Worm (Caenorhabditis elegans) whole organism, early embryonic: ENCODE measurements around the gene nhr-164.

Experiments
- B0310.2 ChIP-seq: sonication (generic microtip); optimal IDR thresholded peaks from 2 replicates; lab custom pipeline; 2016; ENCODE audit warnings: mild to moderate bottlenecking, missing genetic modification characterization, missing compliant biosample characterization
- F13C5.2 ChIP-seq: sonication (generic microtip); optimal IDR thresholded peaks from 2 replicates; lab custom pipeline; 2017; ENCODE audit warnings: mild to moderate bottlenecking, missing genetic modification characterization, inconsistent platforms, missing compliant biosample characterization
- aly-1 ChIP-seq: sonication (generic microtip); optimal IDR thresholded peaks from 2 replicates; lab custom pipeline; 2016; ENCODE audit warnings: missing genetic modification characterization, missing compliant biosample characterization
- ama-1 ChIP-seq: fragments of 150-350 bp; optimal IDR thresholded peaks from 2 replicates; lab custom pipeline; 2014
- ceh-13 ChIP-seq: fragments of 200-800 bp; sonication (Bioruptor generic); optimal IDR thresholded peaks from 2 replicates; lab custom pipeline; 2018; ENCODE audit warnings: mild to moderate bottlenecking, missing genetic modification characterization, missing compliant biosample characterization
- ceh-36 ChIP-seq: sonication (generic microtip); optimal IDR thresholded peaks from 2 replicates; lab custom pipeline; 2016; ENCODE audit warnings: missing genetic modification characterization, inconsistent platforms, missing compliant biosample characterization
- ets-7 ChIP-seq: sonication (generic microtip); optimal IDR thresholded peaks from 2 replicates; lab custom pipeline; 2016; ENCODE audit warnings: missing genotype, missing genetic modification characterization, missing compliant biosample characterization
- flt-1 ChIP-seq: fragments of 200-800 bp; sonication (Bioruptor generic); IDR thresholded peaks from 2 replicates; pipeline ENCODE4 v1.3.6; 2022; ENCODE audit warnings: missing genetic modification characterization, missing compliant biosample characterization
- hmbx-1 ChIP-seq: sonication (generic microtip); optimal IDR thresholded peaks from 2 replicates; lab custom pipeline; 2016; ENCODE audit warnings: mild to moderate bottlenecking, missing genetic modification characterization, missing compliant biosample characterization
- hmg-4 ChIP-seq: fragments of 200-800 bp; sonication (Bioruptor generic); optimal IDR thresholded peaks from 2 replicates; lab custom pipeline; 2018; ENCODE audit warnings: mild to moderate bottlenecking, missing genetic modification characterization, missing compliant biosample characterization
- hnd-1 ChIP-seq: sonication (generic microtip); optimal IDR thresholded peaks from 2 replicates; lab custom pipeline; 2016; ENCODE audit warnings: missing genetic modification characterization, missing compliant biosample characterization
- pes-1 ChIP-seq: fragments of 200-800 bp; sonication (Bioruptor generic); IDR thresholded peaks from 2 replicates; pipeline ENCODE4 v1.3.6; 2022; ENCODE audit warnings: missing genetic modification reagents, missing genetic modification characterization, missing compliant biosample characterization
- scrt-1 ChIP-seq: fragments of 200-800 bp; sonication (Bioruptor generic); IDR thresholded peaks from 2 replicates; pipeline ENCODE4 v1.3.6; 2022; ENCODE audit warnings: missing genetic modification characterization, missing compliant biosample characterization
- sea-1 ChIP-seq: fragments of 200-800 bp; sonication (Bioruptor generic); conservative IDR thresholded peaks from 2 replicates; pipeline ENCODE4 v1.3.6; 2022; ENCODE audit warnings: missing genetic modification characterization, missing compliant biosample characterization
- tbx-11 ChIP-seq: fragments of 200-800 bp; sonication (Bioruptor generic); IDR thresholded peaks from 2 replicates; pipeline ENCODE4 v1.3.6; 2022; ENCODE audit warnings: missing genetic modification characterization, missing compliant biosample characterization
- tbx-37 ChIP-seq: fragments of 200-800 bp; sonication (Bioruptor generic); conservative IDR thresholded peaks from 2 replicates; pipeline ENCODE4 v1.3.6; 2022; ENCODE audit warnings: missing genetic modification reagents, missing genetic modification characterization, missing compliant biosample characterization
- tra-4 ChIP-seq: sonication (generic microtip); optimal IDR thresholded peaks from 2 replicates; lab custom pipeline; 2017; ENCODE audit warnings: missing genetic modification characterization, missing compliant biosample characterization

Gene nhr-164

DNA sequence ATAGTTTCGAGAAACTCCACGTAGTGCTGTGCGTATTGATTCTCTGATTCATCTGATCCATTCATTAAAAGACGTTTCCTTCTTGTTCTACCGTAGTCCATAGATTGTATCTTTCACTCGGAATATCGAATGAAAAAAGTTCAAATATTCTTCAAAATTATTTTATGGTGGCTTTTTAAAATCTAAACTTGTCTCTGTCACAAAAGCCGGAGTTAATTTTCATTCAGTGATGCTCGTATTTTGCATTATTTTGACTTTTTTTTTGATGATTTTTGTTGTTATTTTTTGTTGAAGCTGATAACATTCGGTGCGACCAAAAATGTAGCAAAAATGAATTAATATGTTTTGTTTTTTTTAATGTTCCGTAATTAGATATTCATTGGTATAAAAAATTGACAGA, at the start of gene nhr-164:
TSS of gene nhr-164 (minus strand) at position 101 of the 400 bp plus-strand sequence.
- no peak for TF ChIP-seq aly-1 (tag; lab: Kevin White, UChicago)
- TF ChIP-seq pes-1 (GFP tag; lab: Robert Waterston, UW), result no peak
- TF ChIP-seq hmg-4, result no peak
- no peak for TF ChIP-seq ceh-13 (GFP tag; lab: Kevin White, UChicago)
- TF ChIP-seq sea-1 (GFP tag; lab: Robert Waterston, UW), result no peak
- no peak for TF ChIP-seq scrt-1 (GFP tag; lab: Robert Waterston, UW)
- TF ChIP-seq ets-7 (tag; lab: Kevin White, UChicago), result no peak
- no peak for TF ChIP-seq hnd-1
- TF ChIP-seq F13C5.2 (tag; lab: Kevin White, UChicago), result no peak
- no peak for TF ChIP-seq ama-1 (lab: Kevin White, UChicago)
- TF ChIP-seq tbx-37, result no peak
- TF ChIP-seq tbx-11 (GFP tag; lab: Robert Waterston, UW), result no peak
- TF ChIP-seq hmbx-1 (tag; lab: Kevin White, UChicago), result no peak
- no peak for TF ChIP-seq ceh-36
- TF ChIP-seq flt-1 (GFP tag; lab: Robert Waterston, UW), result no peak
- no peak for TF ChIP-seq B0310.2 (tag; lab: Kevin White, UChicago)

- TF ChIP-seq ets-7 (tag; lab: Kevin White, UChicago) (no peak), hnd-1 (no peak), tbx-37 (no peak), tbx-11 (GFP tag; lab: Robert Waterston, UW) (no peak), hmbx-1 (tag; lab: Kevin White, UChicago) (no peak), flt-1 (GFP tag; lab: Robert Waterston, UW) (no peak), scrt-1 (GFP tag; lab: Robert Waterston, UW) (no peak), tra-4 (tag; lab: Kevin White, UChicago) (no peak), pes-1 (GFP tag; lab: Robert Waterston, UW) (no peak), ceh-36 (no peak), sea-1 (GFP tag; lab: Robert Waterston, UW) (no peak), F13C5.2 (tag; lab: Kevin White, UChicago) (no peak), hmg-4 (no peak), ceh-13 (GFP tag; lab: Kevin White, UChicago) (no peak)
These were observed 45.9 kb upstream of the nhr-164 start, which contains the start of the genes srw-19 and srx-51 for ce11 chrV:15281279-15281949. srw-19 (minus strand) TSS chrV:15281379. srx-51 (plus strand) TSS chrV:15281899.

ce11 chrV:15276915-15277314, 41.4 kb upstream of the nhr-164 start, which contains the start of gene srw-17:
srw-17 (minus strand) TSS chrV:15277015.
- TF ChIP-seq aly-1 (tag; lab: Kevin White, UChicago) (no peak), ceh-36 (no peak), F13C5.2 (tag; lab: Kevin White, UChicago) (no peak), ceh-13 (GFP tag; lab: Kevin White, UChicago) (no peak), pes-1 (GFP tag; lab: Robert Waterston, UW) (no peak), tra-4 (tag; lab: Kevin White, UChicago) (no peak), B0310.2 (tag; lab: Kevin White, UChicago) (no peak)

DNA sequence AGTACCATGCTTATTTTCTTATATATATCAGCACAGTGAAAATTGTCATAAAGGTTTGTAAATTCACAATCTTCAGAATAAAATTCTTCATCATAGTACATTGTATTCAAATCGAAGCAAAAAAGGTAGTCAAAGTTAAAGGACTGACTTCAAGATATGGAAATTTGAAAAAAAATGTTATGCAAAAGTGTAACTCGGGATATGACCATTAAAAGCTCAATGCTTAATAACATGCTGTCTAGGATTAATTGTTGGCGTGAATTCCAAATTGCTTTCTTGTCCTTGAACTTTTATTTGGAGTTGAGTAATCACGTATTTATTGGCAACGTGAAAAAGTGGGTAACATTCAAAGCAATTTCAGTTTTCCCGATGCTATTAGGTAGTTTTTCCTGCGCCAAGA, 39.2 kb upstream of the nhr-164 start, which contains the start of gene srw-16:
TSS of gene srw-16 (minus strand) at position 101 of the 400 bp plus-strand sequence.
- no peak for TF ChIP-seq F13C5.2 (tag; lab: Kevin White, UChicago)
- no peak for TF ChIP-seq ets-7 (tag; lab: Kevin White, UChicago)
- no peak for TF ChIP-seq scrt-1 (GFP tag; lab: Robert Waterston, UW)
- TF ChIP-seq ceh-36, result no peak
- TF ChIP-seq aly-1 (tag; lab: Kevin White, UChicago), result no peak
- no peak for TF ChIP-seq ama-1 (lab: Kevin White, UChicago)
- TF ChIP-seq hmg-4, result no peak

DNA sequence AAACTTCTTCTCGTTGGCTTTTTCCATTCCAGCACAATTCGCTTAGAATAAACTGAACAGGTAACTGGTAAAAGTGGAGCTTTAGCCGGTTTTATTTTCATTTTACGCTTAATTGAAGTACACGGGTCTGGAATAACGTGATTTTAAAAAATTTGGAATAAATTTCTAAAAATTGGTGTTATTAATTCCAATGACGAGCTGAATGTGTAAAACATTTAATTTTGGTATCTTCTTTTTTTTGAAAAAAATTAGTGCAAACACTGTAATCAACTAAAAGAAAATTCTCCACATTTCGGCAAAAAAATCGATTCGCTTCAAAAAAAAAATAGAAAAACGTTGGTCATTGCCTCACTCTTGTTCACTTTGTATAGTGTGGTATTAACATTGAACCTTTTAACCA, 36.7 kb upstream of the nhr-164 start, which contains the start of gene T10H4.4:
TSS of gene T10H4.4 (minus strand) at position 101 of the 400 bp plus-strand sequence.
- TF ChIP-seq B0310.2 (tag; lab: Kevin White, UChicago), result no peak

DNA sequence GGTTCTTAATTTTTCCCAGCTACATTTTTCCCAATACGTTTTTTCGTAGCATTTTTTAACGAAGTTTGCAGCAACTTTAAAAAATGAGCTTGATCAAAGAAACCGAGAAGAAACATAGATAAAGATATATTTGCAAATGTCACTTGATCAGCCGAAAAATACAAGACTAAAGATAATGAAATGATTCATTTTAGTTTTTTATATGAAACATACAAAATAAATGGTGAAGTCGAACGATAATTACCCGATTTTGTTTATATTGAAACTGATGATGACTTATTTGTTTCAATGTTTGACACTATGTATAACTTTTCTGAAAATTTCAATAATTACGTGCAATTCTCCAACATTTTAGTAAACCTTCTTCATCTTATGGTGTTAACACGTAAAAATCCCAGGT, 32.7 kb upstream of the nhr-164 start, which contains the start of gene srw-22:
TSS of gene srw-22 (plus strand) at position 301 of the 400 bp plus-strand sequence.
- TF ChIP-seq ceh-13 (GFP tag; lab: Kevin White, UChicago), result no peak
- TF ChIP-seq B0310.2 (tag; lab: Kevin White, UChicago), result no peak
- TF ChIP-seq ama-1 (lab: Kevin White, UChicago), result no peak
- TF ChIP-seq hmbx-1 (tag; lab: Kevin White, UChicago), result no peak
- TF ChIP-seq ceh-36, result no peak
- TF ChIP-seq ets-7 (tag; lab: Kevin White, UChicago), result no peak
- TF ChIP-seq F13C5.2 (tag; lab: Kevin White, UChicago), result no peak
- TF ChIP-seq scrt-1 (GFP tag; lab: Robert Waterston, UW), result no peak
- no peak for TF ChIP-seq tbx-11 (GFP tag; lab: Robert Waterston, UW)
- no peak for TF ChIP-seq tbx-37
- TF ChIP-seq aly-1 (tag; lab: Kevin White, UChicago), result no peak
- no peak for TF ChIP-seq sea-1 (GFP tag; lab: Robert Waterston, UW)

DNA sequence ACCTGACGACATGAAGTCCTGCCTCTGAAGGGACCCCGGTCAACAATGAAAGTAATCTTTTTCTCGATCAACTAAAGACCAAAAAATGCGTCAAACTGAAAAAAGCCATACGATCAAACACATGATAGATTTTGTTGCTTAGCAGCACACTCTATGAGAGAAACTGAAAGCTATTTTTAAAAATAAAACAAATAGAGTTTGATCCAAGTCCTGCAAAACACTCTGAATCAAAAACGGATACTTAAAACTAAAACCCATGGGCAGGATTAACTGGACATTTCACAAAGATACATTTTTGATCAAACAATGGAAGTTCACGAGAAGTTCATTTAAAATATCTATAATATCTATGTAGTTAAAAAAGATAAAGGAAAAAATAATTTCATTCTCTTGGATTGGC, 31.8 kb upstream of the nhr-164 start, which contains the start of gene T10H4.13:
TSS of gene T10H4.13 (minus strand) at position 101 of the 400 bp plus-strand sequence.
- TF ChIP-seq hnd-1, result no peak
- no peak for TF ChIP-seq ets-7 (tag; lab: Kevin White, UChicago)
- no peak for TF ChIP-seq ceh-13 (GFP tag; lab: Kevin White, UChicago)

DNA sequence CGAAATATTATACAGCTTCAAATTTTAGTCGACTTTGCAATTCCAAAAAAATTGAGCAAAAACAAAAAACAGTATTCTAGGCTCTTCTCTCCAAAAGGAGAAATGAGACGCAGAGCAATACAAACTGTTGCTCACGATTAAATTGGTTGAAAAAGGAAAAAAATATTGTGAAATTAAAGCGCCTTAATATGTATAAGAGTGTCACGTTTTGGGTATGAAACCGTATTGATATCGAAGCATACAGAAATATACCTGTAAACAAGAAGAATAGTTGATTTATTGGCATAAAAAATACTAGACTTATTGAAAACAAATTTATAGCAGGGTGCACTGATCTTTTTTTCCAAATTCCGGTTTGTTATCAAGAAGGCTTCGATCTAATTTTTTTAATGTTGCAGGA, 30.3 kb upstream of the nhr-164 start, which contains the start of gene M01B2.13:
TSS of gene M01B2.13 (minus strand) at position 101 of the 400 bp plus-strand sequence.
- TF ChIP-seq tbx-37 (no peak), ama-1 (lab: Kevin White, UChicago) (no peak), B0310.2 (tag; lab: Kevin White, UChicago) (no peak), hmbx-1 (tag; lab: Kevin White, UChicago) (no peak), ets-7 (tag; lab: Kevin White, UChicago) (no peak), sea-1 (GFP tag; lab: Robert Waterston, UW) (no peak), scrt-1 (GFP tag; lab: Robert Waterston, UW) (no peak), ceh-36 (no peak)
